Fruit fly (Drosophila melanogaster) whole organism, embryonic: Measurements from ENCODE around the gene CG18749.

Experiments used
- Asciz ChIP-seq: fragments of 200-800 bp; sonication (Bioruptor generic); optimal IDR thresholded peaks from 2 replicates; lab custom pipeline; 2017; ENCODE audit warnings: missing biosample characterization, mild to moderate bottlenecking, missing genetic modification characterization, missing genetic modification reagents
- BEAF-32 ChIP-seq: fragments of 200-800 bp; sonication (Bioruptor generic); optimal IDR thresholded peaks from 3 replicates; lab custom pipeline; 2017; ENCODE audit warnings: missing biosample characterization, missing genetic modification characterization, mild to moderate bottlenecking, moderate library complexity, missing genetic modification reagents
- CG10147 ChIP-seq: fragments of 200-800 bp; sonication (Bioruptor generic); optimal IDR thresholded peaks from 2 replicates; lab custom pipeline; 2019; ENCODE audit warnings: missing biosample characterization, mild to moderate bottlenecking, missing genetic modification characterization, moderate library complexity
- CG11456 ChIP-seq: fragments of 200-800 bp; sonication (Bioruptor generic); IDR thresholded peaks from 3 replicates; pipeline ENCODE4 v1.3.6; 2022; ENCODE audit warnings: missing biosample characterization, missing genetic modification characterization
- CG12942 ChIP-seq: fragments of 200-800 bp; sonication (Bioruptor generic); optimal IDR thresholded peaks from 3 replicates; lab custom pipeline; 2016; ENCODE audit warnings: missing biosample characterization, missing genetic modification characterization
- CG14014 ChIP-seq: fragments of 200-800 bp; sonication (Bioruptor generic); IDR thresholded peaks from 2 replicates; pipeline ENCODE4 v1.3.6; 2022; ENCODE audit warnings: missing biosample characterization, missing genetic modification characterization
- CG15479 ChIP-seq: fragments of 200-800 bp; sonication (Bioruptor generic); optimal IDR thresholded peaks from 3 replicates; lab custom pipeline; 2019; ENCODE audit warnings: missing biosample characterization, mild to moderate bottlenecking, missing genetic modification characterization, moderate library complexity
- CG2678 ChIP-seq: fragments of 200-800 bp; sonication (Bioruptor generic); optimal IDR thresholded peaks from 3 replicates; lab custom pipeline; 2019; ENCODE audit warnings: missing biosample characterization, mild to moderate bottlenecking, missing genetic modification characterization, moderate library complexity
- CG30403 ChIP-seq: fragments of 200-800 bp; sonication (Bioruptor generic); optimal IDR thresholded peaks from 3 replicates; lab custom pipeline; 2016; ENCODE audit warnings: missing biosample characterization, missing genetic modification characterization
- CG34422 ChIP-seq: fragments of 200-800 bp; sonication (Bioruptor generic); IDR thresholded peaks from 3 replicates; pipeline ENCODE4 v1.3.6; 2022; ENCODE audit warnings: missing biosample characterization, missing genetic modification characterization
- CG3726 ChIP-seq: fragments of 200-800 bp; sonication (Bioruptor generic); IDR thresholded peaks from 3 replicates; pipeline ENCODE4, ENCODE4 v1.3.6; 2022; ENCODE audit warnings: missing biosample characterization, missing genetic modification characterization
- CG4424 ChIP-seq: fragments of 200-800 bp; sonication (Bioruptor generic); optimal IDR thresholded peaks from 3 replicates; lab custom pipeline; 2016; ENCODE audit warnings: missing biosample characterization, missing genetic modification characterization
- CG4707 ChIP-seq: fragments of 200-800 bp; sonication (Bioruptor generic); optimal IDR thresholded peaks from 2 replicates; lab custom pipeline; 2018; ENCODE audit warnings: missing biosample characterization, mild to moderate bottlenecking, missing genetic modification characterization, moderate library complexity
- CG6654 ChIP-seq: fragments of 200-800 bp; sonication (Bioruptor generic); optimal IDR thresholded peaks from 2 replicates; lab custom pipeline; 2017; ENCODE audit warnings: missing biosample characterization, mild to moderate bottlenecking, missing genetic modification characterization
- CG8359 ChIP-seq: fragments of 200-800 bp; sonication (Bioruptor generic); optimal IDR thresholded peaks from 2 replicates; lab custom pipeline; 2017; ENCODE audit warnings: missing biosample characterization, mild to moderate bottlenecking, missing genetic modification characterization, borderline replicate concordance
- CG9437 ChIP-seq: fragments of 200-800 bp; sonication (Bioruptor generic); optimal IDR thresholded peaks from 2 replicates; lab custom pipeline; 2018; ENCODE audit warnings: missing biosample characterization, mild to moderate bottlenecking, missing genetic modification characterization
- CTCF ChIP-seq: fragments of 200-800 bp; sonication (Bioruptor generic); optimal IDR thresholded peaks from 2 replicates; lab custom pipeline; 2017; ENCODE audit warnings: missing biosample characterization, mild to moderate bottlenecking, missing genetic modification characterization, moderate library complexity
- Deaf1 ChIP-seq: fragments of 200-800 bp; optimal IDR thresholded peaks from 3 replicates; lab custom pipeline; 2019; ENCODE audit warnings: missing biosample characterization, mild to moderate bottlenecking, missing genetic modification characterization, moderate library complexity
- Dll ChIP-seq: fragments of 200-800 bp; sonication (Bioruptor generic); IDR thresholded peaks from 4 replicates; pipeline ENCODE4 v1.3.6; 2022; ENCODE audit warnings: missing biosample characterization, missing genetic modification characterization; ENCODE audit not compliant: partially characterized antibody
- Dref ChIP-seq: fragments of 200-800 bp; sonication (Bioruptor generic); IDR thresholded peaks from 2 replicates; pipeline ENCODE4 v1.3.6; 2022; ENCODE audit warnings: missing biosample characterization, missing genetic modification characterization
- Drgx ChIP-seq: fragments of 200-800 bp; sonication (Bioruptor generic); IDR thresholded peaks from 2 replicates; pipeline ENCODE4 v1.3.6; 2022; ENCODE audit warnings: missing biosample characterization, missing genetic modification characterization
- Fer2 ChIP-seq: fragments of 200-800 bp; sonication (Bioruptor generic); optimal IDR thresholded peaks from 2 replicates; lab custom pipeline; 2018; ENCODE audit warnings: missing biosample characterization, mild to moderate bottlenecking, missing genetic modification characterization, moderate library complexity
- HLH54F ChIP-seq: fragments of 200-800 bp; sonication (Bioruptor generic); optimal IDR thresholded peaks from 3 replicates; lab custom pipeline; 2016; ENCODE audit warnings: missing biosample characterization, missing genetic modification characterization
- HmgD ChIP-seq: fragments of 200-800 bp; sonication (Bioruptor generic); optimal IDR thresholded peaks from 3 replicates; lab custom pipeline; 2016; ENCODE audit warnings: missing biosample characterization, missing genetic modification characterization
- HmgZ ChIP-seq: fragments of 200-800 bp; sonication (Bioruptor generic); optimal IDR thresholded peaks from 2 replicates; lab custom pipeline; 2018; ENCODE audit warnings: missing biosample characterization, mild to moderate bottlenecking, missing genetic modification characterization
- Hr51 ChIP-seq, 2 experiments: fragments of 200-800 bp; sonication (Bioruptor generic); optimal IDR thresholded peaks; 2 replicates in 1 of 2; 3 replicates in 1 of 2; lab custom pipeline; 2016 to 2018; ENCODE audit warnings: missing biosample characterization in 2 of 2, missing genetic modification characterization in 2 of 2, mild to moderate bottlenecking in 1 of 2, moderate library complexity in 1 of 2
- Lhr ChIP-seq: fragments of 200-800 bp; sonication (Bioruptor generic); optimal IDR thresholded peaks from 3 replicates; lab custom pipeline; 2017; ENCODE audit warnings: mild to moderate bottlenecking, missing biosample characterization, missing genetic modification reagents, missing genetic modification characterization
- Mrtf ChIP-seq: fragments of 200-800 bp; sonication (Bioruptor generic); IDR thresholded peaks from 3 replicates; pipeline ENCODE4 v1.3.6; 2022; ENCODE audit warnings: missing biosample characterization, missing genetic modification characterization
- NC2β ChIP-seq: fragments of 200-800 bp; sonication (Bioruptor generic); optimal IDR thresholded peaks from 2 replicates; lab custom pipeline; 2016; ENCODE audit warnings: missing biosample characterization, missing genetic modification characterization
- Oli ChIP-seq: fragments of 200-800 bp; sonication (Bioruptor generic); optimal IDR thresholded peaks from 2 replicates; lab custom pipeline; 2018; ENCODE audit warnings: missing biosample characterization, mild to moderate bottlenecking, missing genetic modification characterization, moderate library complexity
- Spps ChIP-seq: fragments of 200-800 bp; sonication (Bioruptor generic); optimal IDR thresholded peaks from 2 replicates; lab custom pipeline; 2018; ENCODE audit warnings: missing biosample characterization, mild to moderate bottlenecking, missing genetic modification characterization
- bsh ChIP-seq, 2 experiments: fragments of 200-800 bp; sonication (Bioruptor generic); optimal IDR thresholded peaks; 2 replicates each; lab custom pipeline; 2017 to 2018; ENCODE audit warnings: mild to moderate bottlenecking in 2 of 2, missing biosample characterization in 2 of 2, missing genetic modification characterization in 2 of 2, moderate library complexity in 1 of 2
- btn ChIP-seq: fragments of 200-800 bp; sonication (Bioruptor generic); optimal IDR thresholded peaks from 2 replicates; lab custom pipeline; 2016; ENCODE audit warnings: missing biosample characterization, missing genetic modification characterization
- cas ChIP-seq: fragments of 200-800 bp; sonication (Bioruptor generic); IDR thresholded peaks from 2 replicates; pipeline ENCODE4 v1.3.6; 2022; ENCODE audit warnings: missing biosample characterization, missing genetic modification characterization
- dpn ChIP-seq, 2 experiments: fragments of 200-800 bp; sonication (Bioruptor generic); optimal IDR thresholded peaks; 3 replicates each; lab custom pipeline; 2016; ENCODE audit warnings: missing biosample characterization in 2 of 2, missing genetic modification characterization in 2 of 2
- ewg ChIP-seq: fragments of 200-800 bp; sonication (Bioruptor generic); optimal IDR thresholded peaks from 3 replicates; lab custom pipeline; 2017; ENCODE audit warnings: mild to moderate bottlenecking, missing biosample characterization, missing genetic modification reagents, missing genetic modification characterization
- exex ChIP-seq: fragments of 200-800 bp; sonication (Bioruptor generic); optimal IDR thresholded peaks from 4 replicates; lab custom pipeline; 2018; ENCODE audit warnings: missing biosample characterization, mild to moderate bottlenecking, missing genetic modification characterization, moderate library complexity
- hbn ChIP-seq: fragments of 200-800 bp; sonication (Bioruptor generic); IDR thresholded peaks from 2 replicates; pipeline ENCODE4 v1.3.6; 2022; ENCODE audit warnings: missing biosample characterization, missing genetic modification characterization; ENCODE audit not compliant: partially characterized antibody
- jigr1 ChIP-seq: fragments of 200-800 bp; sonication (Bioruptor generic); IDR thresholded peaks from 3 replicates; pipeline ENCODE4 v1.3.6; 2022; ENCODE audit warnings: missing biosample characterization, missing genetic modification characterization
- kah ChIP-seq: fragments of 200-800 bp; sonication (Bioruptor generic); optimal IDR thresholded peaks from 2 replicates; lab custom pipeline; 2018; ENCODE audit warnings: missing biosample characterization, mild to moderate bottlenecking, missing genetic modification characterization
- klu ChIP-seq: fragments of 200-800 bp; sonication (Bioruptor generic); IDR thresholded peaks from 2 replicates; pipeline ENCODE4 v1.3.6; 2022; ENCODE audit warnings: missing biosample characterization, missing genetic modification characterization
- onecut ChIP-seq: fragments of 200-800 bp; sonication (Bioruptor generic); IDR thresholded peaks from 2 replicates; pipeline ENCODE4 v1.3.6; 2022; ENCODE audit warnings: missing biosample characterization, missing genetic modification characterization
- otp ChIP-seq: fragments of 200-800 bp; sonication (Bioruptor generic); IDR thresholded peaks from 3 replicates; pipeline ENCODE4, ENCODE4 v1.3.6; 2022; ENCODE audit warnings: missing biosample characterization, missing genetic modification characterization
- pita ChIP-seq: fragments of 200-800 bp; sonication (Bioruptor generic); optimal IDR thresholded peaks from 2 replicates; lab custom pipeline; 2017; ENCODE audit warnings: missing biosample characterization, mild to moderate bottlenecking, missing genetic modification characterization
- ranshi ChIP-seq: fragments of 200-800 bp; sonication (Bioruptor generic); IDR thresholded peaks from 2 replicates; pipeline ENCODE4 v1.3.6; 2022; ENCODE audit warnings: missing biosample characterization, missing genetic modification characterization
- schlank ChIP-seq: fragments of 200-800 bp; sonication (Bioruptor generic); optimal IDR thresholded peaks from 2 replicates; lab custom pipeline; 2018; ENCODE audit warnings: missing biosample characterization, mild to moderate bottlenecking, missing genetic modification characterization
- sug ChIP-seq: fragments of 200-800 bp; optimal IDR thresholded peaks from 2 replicates; lab custom pipeline; 2019; ENCODE audit warnings: missing biosample characterization, mild to moderate bottlenecking, missing genetic modification characterization, moderate library complexity
- tap ChIP-seq: fragments of 200-800 bp; optimal IDR thresholded peaks from 3 replicates; lab custom pipeline; 2019; ENCODE audit warnings: missing biosample characterization, mild to moderate bottlenecking, missing genetic modification characterization, moderate library complexity
- toy ChIP-seq: fragments of 200-800 bp; sonication (Bioruptor generic); IDR thresholded peaks from 2 replicates; pipeline ENCODE4 v1.3.6; 2022; ENCODE audit warnings: missing biosample characterization, missing genetic modification characterization

CG18749 gene

dm6 chr3R:8264302-8265080 lies 20.6 kb downstream of the CG18749 start, which contains the start of the genes RPA1 and Mcm2 (continued):
- peak; percentile 47 to 81 for TF ChIP-seq dpn (GFP tag; optimal IDR thresholded peaks at IDR 0.05; lab: Kevin White, UChicago)
- no peak for TF ChIP-seq pita (GFP tag; lab: Kevin White, UChicago)
- TF ChIP-seq CG12942, result peak; percentile 69
- TF ChIP-seq CG4707, result no peak
- peak; percentile 82 for TF ChIP-seq sug (tag; lab: Kevin White, UChicago)
- TF ChIP-seq Spps, result peak; percentile 41
- TF ChIP-seq CG6654 (GFP tag; lab: Kevin White, UChicago), result peak; percentile 40
- peak; percentile 58; the same call in 1 of the 3 replicates for TF ChIP-seq otp (GFP tag; lab: Robert Waterston, UW)
- TF ChIP-seq kah, result peak; percentile 10
- TF ChIP-seq Fer2 (tag; lab: Kevin White, UChicago), result peak; percentile 58
- peak; percentile 33 for TF ChIP-seq CG8359 (GFP tag; lab: Kevin White, UChicago)
- peak; percentile 76 for TF ChIP-seq CG14014 (GFP tag; lab: Robert Waterston, UW)
- peak; percentile 57 for TF ChIP-seq Dref (GFP tag; lab: Robert Waterston, UW)
- peak; percentile 72 for TF ChIP-seq Drgx
- TF ChIP-seq CG30403 (GFP tag; lab: Kevin White, UChicago), result peak; percentile 90
- peak; percentile 67; the same call in 1 of the 2 replicates for TF ChIP-seq toy (GFP tag; lab: Robert Waterston, UW)
- TF ChIP-seq CG11456 (GFP tag; lab: Robert Waterston, UW), result peak; percentile 91
- peak; percentile 63; the same call in 1 of the 2 replicates for TF ChIP-seq cas (GFP tag; lab: Robert Waterston, UW)
- peak; percentile 80 for TF ChIP-seq klu
- peak in 1 of 2 experiments; percentile 66 for TF ChIP-seq bsh (GFP tag; optimal IDR thresholded peaks at IDR 0.05; lab: Kevin White, UChicago)
- no peak for TF ChIP-seq CG2678 (tag; lab: Kevin White, UChicago)
- TF ChIP-seq ranshi, result peak; percentile 73; the same call in 1 of the 2 replicates
- no peak for TF ChIP-seq CG15479 (GFP tag; lab: Kevin White, UChicago)
- TF ChIP-seq hbn (GFP tag; lab: Robert Waterston, UW), result no peak
- TF ChIP-seq Dll (GFP tag; lab: Robert Waterston, UW), result no peak
- TF ChIP-seq CTCF (GFP tag; lab: Kevin White, UChicago), result peak; percentile 7
- no peak for TF ChIP-seq tap (tag; lab: Kevin White, UChicago)
- peak; percentile 84 for TF ChIP-seq CG4424
- peak; percentile 42 for TF ChIP-seq ewg (GFP tag; lab: Kevin White, UChicago)
- no peak for TF ChIP-seq NC2β (GFP tag; lab: Kevin White, UChicago)
- peak; percentile 63 for TF ChIP-seq HmgZ (tag; lab: Kevin White, UChicago)
- TF ChIP-seq HmgD, result no peak
- TF ChIP-seq Hr51 (GFP tag; optimal IDR thresholded peaks at IDR 0.05; lab: Kevin White, UChicago), result peak in 1 of 2 experiments; percentile 60
- peak; percentile 68 for TF ChIP-seq CG10147 (GFP tag; lab: Kevin White, UChicago)
- peak; percentile 70; the same call in 1 of the 3 replicates for TF ChIP-seq CG3726
- peak; percentile 19 for TF ChIP-seq Lhr (GFP tag; lab: Kevin White, UChicago)
- TF ChIP-seq jigr1 (GFP tag; lab: Robert Waterston, UW), result 0 out of 3 replicates have a peak, but pooled peaks have one; percentile 51
- peak; percentile 88 for TF ChIP-seq CG34422 (GFP tag; lab: Robert Waterston, UW)
- no peak for TF ChIP-seq Deaf1
- no peak for TF ChIP-seq btn (GFP tag; lab: Kevin White, UChicago)
- peak; percentile 33 for TF ChIP-seq schlank (tag; lab: Kevin White, UChicago)
- peak; percentile 75; the same call in 1 of the 3 replicates for TF ChIP-seq Mrtf (GFP tag; lab: Robert Waterston, UW)
- TF ChIP-seq CG9437, result peak; percentile 77
- peak; percentile 71 for TF ChIP-seq Oli (tag; lab: Kevin White, UChicago)
- TF ChIP-seq Asciz (GFP tag; lab: Kevin White, UChicago), result no peak
- no peak for TF ChIP-seq exex
- peak; percentile 44 for TF ChIP-seq onecut (GFP tag; lab: Robert Waterston, UW)
- peak; percentile 71 for TF ChIP-seq HLH54F (GFP tag; lab: Kevin White, UChicago)
- peak; percentile 19 for TF ChIP-seq BEAF-32 (GFP tag; lab: Kevin White, UChicago)
